Fruit fly (Drosophila melanogaster): ENCODE data around the gene CG46396.

DNA sequence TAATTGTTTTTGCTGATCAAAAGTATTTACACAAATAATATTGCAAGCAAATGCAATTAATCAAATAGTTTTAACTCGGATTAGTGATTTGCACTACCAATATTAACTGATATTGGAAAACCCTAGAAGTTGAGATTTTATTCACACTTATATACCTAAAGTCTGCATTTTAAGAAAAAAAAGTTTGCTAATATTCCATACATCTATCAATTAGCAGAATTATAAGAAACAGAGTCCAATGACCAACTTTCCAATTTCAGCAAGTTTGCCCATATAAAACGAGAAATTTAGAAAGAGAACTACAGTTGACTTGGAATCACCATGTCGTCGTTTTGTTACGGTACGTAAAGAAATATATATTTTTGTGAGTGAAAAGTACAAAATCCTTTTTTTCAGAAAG is 2.7 kb downstream of the CG46396 start, which contains the start of gene CG46026:
- TF ChIP-seq h (optimal IDR thresholded peaks at IDR 0.05) (no peak), psq (optimal IDR thresholded peaks at IDR 0.05) (no peak), Myc (optimal IDR thresholded peaks at IDR 0.05) (no peak), Sin3A (optimal IDR thresholded peaks at IDR 0.05) (no peak), ttk (optimal IDR thresholded peaks at IDR 0.05) (no peak)

Data from Kc167 (cell line).